Worm (Caenorhabditis elegans) whole organism, midembryonic: Measurements from ENCODE around the gene K11H12.10.

ENCODE experiments used
- T22C8.4 ChIP-seq: fragments of 200-800 bp; sonication (Bioruptor generic); IDR thresholded peaks from 2 replicates; pipeline ENCODE4 v1.3.6; 2022; ENCODE audit warnings: missing genetic modification characterization, missing compliant biosample characterization
- cog-1 ChIP-seq: sonication (generic microtip); optimal IDR thresholded peaks from 2 replicates; lab custom pipeline; 2016; ENCODE audit warnings: missing genetic modification characterization, missing compliant biosample characterization
- ztf-29 ChIP-seq: fragments of 200-800 bp; sonication (Bioruptor generic); IDR thresholded peaks from 2 replicates; pipeline ENCODE4 v1.3.6; 2022; ENCODE audit warnings: missing genetic modification reagents, missing genetic modification characterization, missing compliant biosample characterization

- TF ChIP-seq cog-1 (tag; lab: Kevin White, UChicago) (no peak), T22C8.4 (GFP tag; lab: Robert Waterston, UW) (no peak), ztf-29 (GFP tag; lab: Robert Waterston, UW) (no peak)
Observed at ce11 chrIV:665225-665624, 10.7 kb upstream of the K11H12.10 start, which contains the start of gene K11H12.7.
